Fruit fly (Drosophila melanogaster) whole organism, pupa: ENCODE data around the gene Cyp313a2.

Source experiments
- CG10348 ChIP-seq: fragments of 200-800 bp; sonication (Bioruptor generic); IDR thresholded peaks from 2 replicates; pipeline ENCODE4 v1.3.6; 2022; ENCODE audit warnings: missing biosample characterization, missing genetic modification characterization
- CG12605 ChIP-seq: fragments of 200-800 bp; sonication (Bioruptor generic); IDR thresholded peaks from 2 replicates; pipeline ENCODE4 v1.3.6; 2022; ENCODE audit warnings: missing biosample characterization, missing genetic modification characterization
- CG13204 ChIP-seq: fragments of 200-800 bp; sonication (Bioruptor generic); optimal IDR thresholded peaks from 2 replicates; lab custom pipeline; 2018; ENCODE audit warnings: missing biosample characterization, mild to moderate bottlenecking, missing genetic modification characterization, moderate library complexity
- CG14655 ChIP-seq: fragments of 200-800 bp; sonication (Bioruptor generic); optimal IDR thresholded peaks from 3 replicates; lab custom pipeline; 2017; ENCODE audit warnings: mild to moderate bottlenecking, missing biosample characterization, missing genetic modification reagents, missing genetic modification characterization
- CG15710 ChIP-seq: fragments of 200-800 bp; sonication (Bioruptor generic); optimal IDR thresholded peaks from 2 replicates; lab custom pipeline; 2018; ENCODE audit warnings: missing biosample characterization, mild to moderate bottlenecking, missing genetic modification characterization, moderate library complexity
- CG17806 ChIP-seq: fragments of 200-800 bp; sonication (Bioruptor generic); optimal IDR thresholded peaks from 2 replicates; lab custom pipeline; 2018; ENCODE audit warnings: missing biosample characterization, mild to moderate bottlenecking, missing genetic modification characterization, moderate library complexity
- CG32121 ChIP-seq: fragments of 200-800 bp; sonication (Bioruptor generic); IDR thresholded peaks from 2 replicates; pipeline ENCODE4 v1.3.6; 2022; ENCODE audit warnings: missing biosample characterization, missing genetic modification characterization
- CG34367 ChIP-seq: fragments of 200-800 bp; sonication (Bioruptor generic); optimal IDR thresholded peaks from 2 replicates; lab custom pipeline; 2018; ENCODE audit warnings: missing biosample characterization, mild to moderate bottlenecking, missing genetic modification characterization
- CG4496 ChIP-seq: fragments of 200-800 bp; sonication (Bioruptor generic); IDR thresholded peaks from 3 replicates; pipeline ENCODE4 v1.3.6; 2022; ENCODE audit warnings: missing biosample characterization, missing genetic modification characterization
- CG8159 ChIP-seq: fragments of 200-800 bp; sonication (Bioruptor generic); optimal IDR thresholded peaks from 3 replicates; lab custom pipeline; 2018; ENCODE audit warnings: missing biosample characterization, mild to moderate bottlenecking, missing genetic modification characterization, moderate library complexity
- CG8301 ChIP-seq: fragments of 200-800 bp; sonication (Bioruptor generic); optimal IDR thresholded peaks from 2 replicates; lab custom pipeline; 2018; ENCODE audit warnings: missing biosample characterization, mild to moderate bottlenecking, missing genetic modification characterization
- CG9948 ChIP-seq: fragments of 200-800 bp; sonication (Bioruptor generic); optimal IDR thresholded peaks from 2 replicates; lab custom pipeline; 2018; ENCODE audit warnings: missing biosample characterization, mild to moderate bottlenecking, missing genetic modification characterization, moderate library complexity
- D1 ChIP-seq: fragments of 200-800 bp; sonication (Bioruptor generic); optimal IDR thresholded peaks from 2 replicates; lab custom pipeline; 2018; ENCODE audit warnings: missing biosample characterization, mild to moderate bottlenecking, missing genetic modification characterization, moderate library complexity
- EcR ChIP-seq: fragments of 200-800 bp; sonication (Bioruptor generic); optimal IDR thresholded peaks from 3 replicates; lab custom pipeline; 2019; ENCODE audit warnings: missing biosample characterization, missing genetic modification characterization, mild to moderate bottlenecking, moderate library complexity, missing genetic modification reagents
- Ets98B ChIP-seq: fragments of 200-800 bp; sonication (Bioruptor generic); IDR thresholded peaks from 2 replicates; pipeline ENCODE4 v1.3.6; 2022; ENCODE audit warnings: missing biosample characterization, missing genetic modification characterization
- Pif1A ChIP-seq: fragments of 200-800 bp; sonication (Bioruptor generic); optimal IDR thresholded peaks from 3 replicates; lab custom pipeline; 2016; ENCODE audit warnings: missing biosample characterization, missing genetic modification characterization
- Pif1B ChIP-seq: fragments of 200-800 bp; sonication (Bioruptor generic); optimal IDR thresholded peaks from 3 replicates; lab custom pipeline; 2016; ENCODE audit warnings: missing biosample characterization, missing genetic modification characterization
- Snoo ChIP-seq: fragments of 200-800 bp; sonication (Bioruptor generic); optimal IDR thresholded peaks from 3 replicates; lab custom pipeline; 2017; ENCODE audit warnings: missing biosample characterization, mild to moderate bottlenecking, missing genetic modification characterization, inconsistent platforms
- fd96Ca ChIP-seq: fragments of 200-800 bp; sonication (Bioruptor generic); IDR thresholded peaks from 3 replicates; pipeline ENCODE4 v1.3.6; 2022; ENCODE audit warnings: missing biosample characterization, missing genetic modification characterization
- gl ChIP-seq: fragments of 200-800 bp; sonication (Bioruptor generic); optimal IDR thresholded peaks from 2 replicates; lab custom pipeline; 2018; ENCODE audit warnings: missing biosample characterization, mild to moderate bottlenecking, missing genetic modification characterization
- rn ChIP-seq: fragments of 200-800 bp; sonication (Bioruptor generic); IDR thresholded peaks from 2 replicates; pipeline ENCODE4 v1.3.6; 2022; ENCODE audit warnings: missing biosample characterization, missing genetic modification characterization

The Cyp313a2 gene

DNA sequence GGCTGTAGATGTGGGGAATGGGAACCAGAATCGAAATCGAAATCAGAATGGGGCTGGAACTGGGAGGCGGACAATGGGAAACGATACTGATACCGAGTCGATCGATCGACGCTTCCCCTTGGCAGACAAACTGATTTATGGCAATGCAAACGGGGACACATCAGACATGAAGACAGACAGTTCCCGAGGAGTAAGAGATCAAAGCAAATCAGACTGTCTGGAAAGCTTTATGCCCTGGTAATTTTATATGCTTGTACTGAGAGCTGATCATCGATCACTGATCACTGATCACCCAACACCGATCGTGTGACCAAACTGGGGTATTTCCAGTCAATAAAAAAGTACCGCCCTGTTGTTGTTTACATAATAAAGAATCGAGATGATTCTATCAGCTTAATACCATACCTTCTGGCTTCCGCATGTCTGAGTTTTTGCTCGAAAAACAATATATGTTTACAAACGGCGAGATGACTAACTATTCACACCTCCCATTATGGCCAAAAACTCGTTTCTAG is 33.2 kb upstream of the Cyp313a2 start:
- no peak for TF ChIP-seq CG15710 (tag; lab: Kevin White, UChicago)
- no peak for TF ChIP-seq EcR (GFP tag; lab: Kevin White, UChicago)
- TF ChIP-seq Pif1B (GFP tag; lab: Kevin White, UChicago): no peak
- TF ChIP-seq CG8301 (tag; lab: Kevin White, UChicago): no peak
- no peak for TF ChIP-seq CG4496 (GFP tag; lab: Robert Waterston, UW)
- TF ChIP-seq CG13204 (GFP tag; lab: Kevin White, UChicago): no peak
- TF ChIP-seq CG10348 (GFP tag; lab: Robert Waterston, UW): no peak
- TF ChIP-seq rn (GFP tag; lab: Robert Waterston, UW): no peak
- TF ChIP-seq D1: no peak
- TF ChIP-seq Ets98B (GFP tag; lab: Robert Waterston, UW): no peak
- TF ChIP-seq gl (tag; lab: Kevin White, UChicago): no peak

DNA sequence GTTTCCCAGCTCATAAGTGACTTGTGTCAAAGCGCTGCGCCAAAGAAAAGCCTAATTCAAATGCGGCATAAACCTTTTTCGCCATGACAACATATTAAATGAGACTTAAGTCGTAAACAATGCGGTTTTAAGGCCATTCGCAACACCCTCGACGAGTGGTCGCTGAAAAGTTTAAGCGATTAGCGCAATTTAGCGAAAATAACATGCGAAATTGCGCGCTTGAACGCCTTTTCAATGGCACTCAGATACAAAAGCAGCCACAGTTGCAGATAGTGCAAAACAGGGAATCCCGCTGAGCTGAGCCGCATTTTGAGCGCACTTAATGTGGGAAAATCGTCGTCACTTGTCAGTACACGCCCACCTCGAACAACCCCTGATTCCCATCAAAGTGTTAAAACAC is 24.0 kb upstream of the Cyp313a2 start, which contains the start of gene CG44038:
Gene CG44038 (plus strand): TSS at position 301 of the 400 bp plus-strand sequence.
- TF ChIP-seq CG12605 (GFP tag; lab: Robert Waterston, UW) (no peak), Pif1A (GFP tag; lab: Kevin White, UChicago) (no peak), CG4496 (GFP tag; lab: Robert Waterston, UW) (no peak), Snoo (no peak), CG17806 (tag; lab: Kevin White, UChicago) (no peak), rn (GFP tag; lab: Robert Waterston, UW) (no peak), CG9948 (tag; lab: Kevin White, UChicago) (no peak), D1 (no peak), CG14655 (GFP tag; lab: Kevin White, UChicago) (no peak), CG34367 (tag; lab: Kevin White, UChicago) (no peak), gl (tag; lab: Kevin White, UChicago) (no peak), CG10348 (GFP tag; lab: Robert Waterston, UW) (no peak), CG8159 (tag; lab: Kevin White, UChicago) (no peak), CG15710 (tag; lab: Kevin White, UChicago) (no peak)

DNA sequence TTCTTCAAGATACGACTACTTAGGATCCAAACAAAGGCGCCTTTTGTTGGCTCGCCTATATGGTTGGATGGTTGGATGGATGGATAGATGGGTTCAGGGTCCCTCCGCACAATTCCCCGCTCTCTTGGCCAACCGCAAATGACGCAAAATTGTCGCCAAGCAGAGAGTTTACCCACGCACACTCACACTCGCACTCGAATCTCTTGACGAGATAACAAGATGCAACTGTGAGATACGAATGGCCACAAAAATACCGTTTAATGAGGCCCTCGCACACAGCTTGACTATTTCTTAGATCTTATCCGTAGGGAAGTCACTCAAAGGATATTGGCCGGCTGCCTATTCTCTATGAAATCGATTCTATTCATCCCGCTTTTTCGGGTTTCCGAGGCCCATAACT is 23.1 kb upstream of the Cyp313a2 start:
- TF ChIP-seq D1: no peak
- TF ChIP-seq CG15710 (tag; lab: Kevin White, UChicago): no peak
- TF ChIP-seq CG9948 (tag; lab: Kevin White, UChicago): no peak
- no peak for TF ChIP-seq Pif1B (GFP tag; lab: Kevin White, UChicago)
- no peak for TF ChIP-seq CG34367 (tag; lab: Kevin White, UChicago)
- TF ChIP-seq rn (GFP tag; lab: Robert Waterston, UW): no peak
- no peak for TF ChIP-seq CG10348 (GFP tag; lab: Robert Waterston, UW)
- TF ChIP-seq CG8159 (tag; lab: Kevin White, UChicago): no peak
- TF ChIP-seq CG12605 (GFP tag; lab: Robert Waterston, UW): no peak
- no peak for TF ChIP-seq CG8301 (tag; lab: Kevin White, UChicago)
- no peak for TF ChIP-seq Snoo
- TF ChIP-seq Pif1A (GFP tag; lab: Kevin White, UChicago): no peak
- TF ChIP-seq gl (tag; lab: Kevin White, UChicago): no peak

DNA sequence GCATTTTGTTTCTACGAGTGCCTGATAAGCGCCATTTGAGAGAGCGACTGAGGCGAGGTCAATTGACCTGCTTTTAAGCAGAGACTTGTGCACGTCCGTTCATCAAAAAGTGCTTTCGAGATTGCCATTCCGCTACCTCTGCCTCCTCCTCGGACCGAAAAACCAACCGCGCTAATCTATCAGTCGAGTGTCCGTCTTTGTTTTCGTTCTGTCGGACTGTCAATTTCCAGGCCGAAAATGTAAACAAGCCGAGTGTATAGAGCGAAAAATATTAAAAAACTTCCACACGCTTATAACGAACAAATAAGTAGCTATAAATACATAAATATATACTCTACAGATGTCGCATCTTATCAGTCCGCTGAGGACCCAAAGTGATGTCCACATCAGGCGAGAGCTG is 22.3 kb upstream of the Cyp313a2 start:
- TF ChIP-seq EcR (GFP tag; lab: Kevin White, UChicago): peak; percentile 30
- TF ChIP-seq CG15710 (tag; lab: Kevin White, UChicago): no peak

DNA sequence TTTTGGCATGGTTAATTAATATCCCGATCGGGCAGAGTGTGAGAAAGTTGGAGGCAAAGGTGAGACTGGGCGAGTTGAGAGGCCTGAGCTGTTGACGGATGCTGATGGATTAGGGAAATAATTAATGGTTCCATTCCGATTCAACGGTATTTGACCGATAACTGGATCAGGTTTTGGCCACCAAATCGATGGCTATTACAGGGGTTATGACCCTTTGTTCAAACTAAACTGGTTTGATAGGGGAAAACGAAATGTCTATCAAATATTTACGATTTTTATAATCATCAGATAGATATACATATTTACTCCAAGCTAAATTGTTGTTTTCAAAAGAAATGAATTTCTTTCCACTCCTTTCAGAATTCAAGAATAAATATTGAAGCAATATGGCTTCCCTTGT is 21.7 kb upstream of the Cyp313a2 start, which contains the start of the genes CG44037 and svp:
Gene CG44037 (plus strand): TSS at position 301 of the 400 bp plus-strand sequence.
Gene svp (plus strand): TSS at position 301 of the 400 bp plus-strand sequence.
- no peak for TF ChIP-seq CG14655 (GFP tag; lab: Kevin White, UChicago)
- TF ChIP-seq CG32121: no peak
- TF ChIP-seq rn (GFP tag; lab: Robert Waterston, UW): no peak
- TF ChIP-seq EcR (GFP tag; lab: Kevin White, UChicago): no peak
- TF ChIP-seq fd96Ca: no peak
- no peak for TF ChIP-seq CG17806 (tag; lab: Kevin White, UChicago)
- no peak for TF ChIP-seq D1

DNA sequence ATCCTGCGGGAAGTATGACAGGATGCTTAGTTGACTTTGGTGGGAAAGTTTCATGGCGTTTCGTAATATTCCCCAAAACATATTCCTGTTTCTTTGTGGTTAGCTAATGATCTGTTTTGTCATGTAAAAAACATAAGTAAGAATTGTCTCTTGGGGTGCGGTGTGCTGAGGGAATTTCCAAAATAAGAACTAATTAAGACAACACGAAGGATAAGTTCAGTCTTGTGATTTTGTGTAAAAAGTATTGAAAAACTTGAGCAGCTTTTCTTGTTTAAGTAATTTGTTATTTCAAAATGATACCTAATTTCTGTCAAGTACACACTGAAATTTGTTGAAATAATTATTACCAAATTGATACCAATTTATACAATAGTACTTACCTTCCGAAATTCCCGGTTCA is 17.2 kb upstream of the Cyp313a2 start, which contains the start of gene CG3942:
Gene CG3942 (plus strand): TSS at position 301 of the 400 bp plus-strand sequence.
- TF ChIP-seq CG8301 (tag; lab: Kevin White, UChicago) (no peak), Ets98B (GFP tag; lab: Robert Waterston, UW) (no peak), CG9948 (tag; lab: Kevin White, UChicago) (no peak), CG12605 (GFP tag; lab: Robert Waterston, UW) (no peak), Pif1B (GFP tag; lab: Kevin White, UChicago) (no peak), gl (tag; lab: Kevin White, UChicago) (no peak), CG34367 (tag; lab: Kevin White, UChicago) (no peak), CG10348 (GFP tag; lab: Robert Waterston, UW) (no peak), CG4496 (GFP tag; lab: Robert Waterston, UW) (no peak), D1 (no peak)
- TF ChIP-seq, all 21 proteins: peak for 0
